Worm (Caenorhabditis elegans) whole organism, late embryonic: ENCODE data around the gene C07A9.10.

Source experiments
- F13H6.1 ChIP-seq: sonication (generic microtip); optimal IDR thresholded peaks from 2 replicates; lab custom pipeline; 2016; ENCODE audit warnings: missing genetic modification characterization, missing compliant biosample characterization
- T23F11.4 ChIP-seq: fragments of 200-800 bp; sonication (Bioruptor generic); optimal IDR thresholded peaks from 2 replicates; lab custom pipeline; 2018; ENCODE audit warnings: mild to moderate bottlenecking, missing genetic modification characterization, missing compliant biosample characterization
- ceh-31 ChIP-seq: sonication (generic microtip); optimal IDR thresholded peaks from 2 replicates; lab custom pipeline; 2016; ENCODE audit warnings: missing genetic modification characterization, missing compliant biosample characterization
- ceh-48 ChIP-seq: sonication (generic microtip); optimal IDR thresholded peaks from 2 replicates; lab custom pipeline; 2016; ENCODE audit warnings: missing genetic modification characterization, inconsistent platforms, missing compliant biosample characterization
- ceh-9 ChIP-seq: sonication (generic microtip); optimal IDR thresholded peaks from 2 replicates; lab custom pipeline; 2016; ENCODE audit warnings: mild to moderate bottlenecking, missing genetic modification characterization, inconsistent platforms, missing compliant biosample characterization
- dve-1 ChIP-seq: sonication (generic microtip); optimal IDR thresholded peaks from 2 replicates; lab custom pipeline; 2017; ENCODE audit warnings: antibody characterized with exemption, mild to moderate bottlenecking, missing genetic modification characterization, missing compliant biosample characterization
- pag-3 ChIP-seq: sonication (generic microtip); optimal IDR thresholded peaks from 2 replicates; lab custom pipeline; 2016; ENCODE audit warnings: missing compliant biosample characterization, missing genetic modification characterization, borderline replicate concordance
- pha-4 ChIP-seq: fragments of 150-350 bp; optimal IDR thresholded peaks from 2 replicates; lab custom pipeline; 2018; ENCODE audit warnings: missing biosample characterization, missing genetic modification reagents, missing genetic modification characterization
- rnt-1 ChIP-seq: sonication (generic microtip); optimal IDR thresholded peaks from 2 replicates; lab custom pipeline; 2016; ENCODE audit warnings: missing genetic modification characterization, missing compliant biosample characterization
- tbx-2 ChIP-seq: sonication (generic microtip); optimal IDR thresholded peaks from 2 replicates; lab custom pipeline; 2016; ENCODE audit warnings: missing genetic modification characterization, missing compliant biosample characterization
- tbx-7 ChIP-seq: sonication (generic microtip); optimal IDR thresholded peaks from 2 replicates; lab custom pipeline; 2016; ENCODE audit warnings: missing genotype, missing genetic modification characterization, missing compliant biosample characterization
- unc-42 ChIP-seq: sonication (generic microtip); optimal IDR thresholded peaks from 2 replicates; lab custom pipeline; 2016; ENCODE audit warnings: missing genotype, missing genetic modification characterization, missing compliant biosample characterization

DNA sequence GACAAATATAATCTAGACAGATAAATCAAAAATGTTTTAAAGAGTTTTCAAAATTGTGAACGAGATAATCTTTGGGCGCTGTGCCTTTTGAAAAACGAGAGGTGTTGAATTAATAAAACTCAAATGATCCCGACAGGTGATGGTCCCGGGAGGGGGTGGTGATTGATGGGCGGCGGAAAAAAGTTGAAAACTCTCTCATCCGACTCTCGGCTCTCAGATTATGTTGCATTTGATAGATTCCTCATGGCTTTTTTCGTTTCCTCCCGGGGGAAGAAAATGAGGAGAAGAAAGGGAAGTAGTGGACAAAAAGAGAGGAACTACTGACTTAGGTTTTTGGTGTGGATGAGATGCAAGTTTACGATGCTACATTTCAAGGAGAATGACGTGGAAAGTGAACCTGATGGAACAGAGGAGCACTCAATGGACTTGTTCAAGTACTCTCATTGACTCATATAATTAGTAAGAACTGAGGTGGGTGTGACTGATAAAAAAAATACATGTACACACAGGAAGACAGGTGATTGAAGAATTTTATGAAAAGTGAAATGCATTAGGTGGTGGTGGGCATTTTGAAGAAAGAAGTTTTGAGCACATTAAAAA lies 45.6 kb upstream of the C07A9.10 start:
- TF ChIP-seq ceh-9 (tag; lab: Kevin White, UChicago): no peak
- no peak for TF ChIP-seq tbx-7 (tag; lab: Kevin White, UChicago)
- TF ChIP-seq ceh-31 (tag; lab: Kevin White, UChicago): no peak
- TF ChIP-seq pha-4 (tag; lab: Kevin White, UChicago): no peak
- no peak for TF ChIP-seq F13H6.1 (tag; lab: Kevin White, UChicago)
- no peak for TF ChIP-seq pag-3 (tag; lab: Kevin White, UChicago)
- no peak for TF ChIP-seq unc-42
- no peak for TF ChIP-seq rnt-1 (tag; lab: Kevin White, UChicago)
- TF ChIP-seq ceh-48: no peak
- no peak for TF ChIP-seq tbx-2 (tag; lab: Kevin White, UChicago)
- TF ChIP-seq T23F11.4: no peak
- TF ChIP-seq dve-1 (tag; lab: Kevin White, UChicago): no peak
